Worm (Caenorhabditis elegans): ENCODE measurements around the gene mgrn-1.

Gene mgrn-1

ce11 chrX:14297209-14297608 is 14.3 kb downstream of the mgrn-1 start (continued):
- TF ChIP-seq snpc-1.3 (tag; optimal IDR thresholded peaks at IDR 0.05; ENCODE audit: insufficient read depth) (no peak), hsf-1 (GFP tag; IDR thresholded peaks at IDR 0.05) (no peak), xnd-1 (tag; optimal IDR thresholded peaks at IDR 0.05) (no peak), ztf-3 (GFP tag; optimal IDR thresholded peaks at IDR 0.05) (no peak), unc-62 (GFP tag; optimal IDR thresholded peaks at IDR 0.05) (peak; percentile 26), dox-1 (GFP tag; IDR thresholded peaks at IDR 0.05) (peak; percentile 75; the same call in 1 of the 2 replicates), ZK185.1 (tag; optimal IDR thresholded peaks at IDR 0.05; ENCODE audit: poor library complexity, severe bottlenecking) (no peak), lsy-27 (tag; optimal IDR thresholded peaks at IDR 0.05; ENCODE audit: borderline replicate concordance, insufficient read depth) (no peak), nfya-1 (tag; optimal IDR thresholded peaks at IDR 0.05; ENCODE audit: borderline replicate concordance, insufficient read depth) (no peak), F57C9.4 (tag; optimal IDR thresholded peaks at IDR 0.05) (no peak), nhr-80 (tag; optimal IDR thresholded peaks at IDR 0.05) (peak; percentile 56), dpff-1 (tag; optimal IDR thresholded peaks at IDR 0.05) (no peak), bed-1 (GFP tag; IDR thresholded peaks at IDR 0.05) (no peak), chd-7 (tag; optimal IDR thresholded peaks at IDR 0.05) (peak; percentile 28), F49E8.2 (tag; optimal IDR thresholded peaks at IDR 0.05; ENCODE audit: insufficient read depth) (no peak), sea-2 (GFP tag; IDR thresholded peaks at IDR 0.05) (no peak), lin-26 (GFP tag; IDR thresholded peaks at IDR 0.05) (no peak), ekl-4 (GFP tag; IDR thresholded peaks at IDR 0.05) (0 out of 2 replicates have a peak, but pooled peaks have one; percentile 43), sdz-38 (tag; optimal IDR thresholded peaks at IDR 0.05) (no peak), ceh-40 (GFP tag; IDR thresholded peaks at IDR 0.05) (no peak), nhr-120 (GFP tag; IDR thresholded peaks at IDR 0.05) (no peak), ceh-91 (GFP tag; IDR thresholded peaks at IDR 0.05) (no peak), tbx-9 (tag; optimal IDR thresholded peaks at IDR 0.05; ENCODE audit: borderline replicate concordance) (no peak), F39B2.1 (GFP tag; IDR thresholded peaks at IDR 0.05) (no peak), hlh-12 (tag; optimal IDR thresholded peaks at IDR 0.05) (no peak), F55B11.4 (tag; optimal IDR thresholded peaks at IDR 0.05; ENCODE audit: borderline replicate concordance, insufficient read depth) (no peak), rcor-1 (GFP tag; IDR thresholded peaks at IDR 0.05) (no peak), hmg-1.2 (GFP tag; IDR thresholded peaks at IDR 0.05) (peak; percentile 88)

ce11 chrX:14296559-14296958 is 14.9 kb downstream of the mgrn-1 start, which contains the start of gene madd-3:
madd-3 (minus strand) TSS chrX:14296659.
- TF ChIP-seq akir-1 (GFP tag; optimal IDR thresholded peaks at IDR 0.05) (no peak), F57A8.1 (GFP tag; optimal IDR thresholded peaks at IDR 0.05) (no peak), ekl-4 (GFP tag; IDR thresholded peaks at IDR 0.05) (no peak), die-1 (tag; optimal IDR thresholded peaks at IDR 0.05) (no peak), Y67H2A.10 (GFP tag; conservative IDR thresholded peaks at IDR 0.05) (no peak), ccch-3 (GFP tag; optimal IDR thresholded peaks at IDR 0.05) (no peak), F55B11.4 (tag; optimal IDR thresholded peaks at IDR 0.05; ENCODE audit: borderline replicate concordance, insufficient read depth) (no peak), ztf-3 (GFP tag; optimal IDR thresholded peaks at IDR 0.05) (no peak), gei-17 (GFP tag; optimal IDR thresholded peaks at IDR 0.05) (no peak), B0019.2 (GFP tag; conservative IDR thresholded peaks at IDR 0.05) (no peak)

ce11 chrX:14292632-14293031 is 18.9 kb downstream of the mgrn-1 start:
- TF ChIP-seq rpc-1 (optimal IDR thresholded peaks at IDR 0.05) (no peak), rpc-1 (tag; optimal IDR thresholded peaks at IDR 0.05) (no peak), ceh-100 (GFP tag; IDR thresholded peaks at IDR 0.05) (no peak), madf-6 (GFP tag; IDR thresholded peaks at IDR 0.05) (no peak), somi-1 (GFP tag; optimal IDR thresholded peaks at IDR 0.05) (peak; percentile 24)

All from whole organism, young adult.